Worm (Caenorhabditis elegans) whole organism, L4/young adult: ENCODE results near the gene srbc-36.

Experiments used
- W03F9.2 ChIP-seq: fragments of 150-350 bp; optimal IDR thresholded peaks from 2 replicates; lab custom pipeline; 2014; ENCODE audit warnings: missing biosample characterization, missing genetic modification characterization
- dao-5 ChIP-seq: sonication (generic microtip); optimal IDR thresholded peaks from 2 replicates; lab custom pipeline; 2016; ENCODE audit warnings: missing genotype, missing genetic modification characterization, moderate library complexity, missing compliant biosample characterization
- him-1 ChIP-seq: sonication (generic microtip); optimal IDR thresholded peaks from 2 replicates; lab custom pipeline; 2016; ENCODE audit warnings: missing genotype, missing genetic modification reagents, missing genetic modification characterization, missing compliant biosample characterization

The srbc-36 gene

DNA sequence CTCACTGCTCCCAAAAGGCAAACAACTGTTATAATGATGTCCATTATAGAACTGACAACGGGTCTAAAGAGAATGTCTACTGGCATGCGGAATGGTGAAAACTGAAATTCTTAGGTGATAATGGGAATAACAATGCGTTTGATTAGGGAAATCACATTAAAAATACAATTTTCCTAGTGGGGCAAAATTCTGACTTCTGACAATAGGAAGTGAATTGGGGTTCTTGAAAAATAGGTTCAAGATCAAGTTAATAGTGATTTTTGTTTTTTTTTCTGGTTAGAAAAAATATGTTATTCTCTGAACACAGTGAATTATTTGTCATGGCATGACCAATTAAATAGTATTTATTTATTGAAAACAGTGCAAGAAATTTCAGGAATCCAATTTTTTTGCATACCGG, 3.5 kb downstream of the srbc-36 start, which contains the start of gene srbc-32:
Gene srbc-32 (minus strand): TSS at position 101 of the 400 bp plus-strand sequence.
- TF ChIP-seq W03F9.2, result no peak
- no peak for TF ChIP-seq him-1 (tag; lab: Kevin White, UChicago)
- TF ChIP-seq dao-5 (tag; lab: Kevin White, UChicago), result no peak

DNA sequence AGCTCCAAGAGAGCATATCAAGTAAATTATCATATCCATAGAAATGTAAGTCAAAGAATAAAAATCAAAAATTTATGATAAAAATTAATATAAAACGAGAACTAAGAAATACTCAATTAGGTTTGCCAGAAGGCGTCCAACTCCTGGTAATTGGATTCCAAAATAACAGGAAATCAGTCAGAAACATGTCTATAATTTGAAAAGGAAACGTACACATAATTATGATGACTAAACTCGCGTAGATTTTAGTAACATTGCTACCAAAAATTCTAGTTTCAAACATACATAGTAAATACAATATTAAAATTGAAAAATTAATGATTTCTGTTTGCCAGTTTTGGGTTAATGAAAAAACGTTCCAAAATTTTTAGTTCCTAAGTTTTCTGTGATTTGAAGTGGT, 5.6 kb downstream of the srbc-36 start, which contains the start of gene srbc-33:
Gene srbc-33 (minus strand): TSS at position 101 of the 400 bp plus-strand sequence.
- no peak for TF ChIP-seq dao-5 (tag; lab: Kevin White, UChicago)
- no peak for TF ChIP-seq him-1 (tag; lab: Kevin White, UChicago)
- TF ChIP-seq W03F9.2, result no peak

DNA sequence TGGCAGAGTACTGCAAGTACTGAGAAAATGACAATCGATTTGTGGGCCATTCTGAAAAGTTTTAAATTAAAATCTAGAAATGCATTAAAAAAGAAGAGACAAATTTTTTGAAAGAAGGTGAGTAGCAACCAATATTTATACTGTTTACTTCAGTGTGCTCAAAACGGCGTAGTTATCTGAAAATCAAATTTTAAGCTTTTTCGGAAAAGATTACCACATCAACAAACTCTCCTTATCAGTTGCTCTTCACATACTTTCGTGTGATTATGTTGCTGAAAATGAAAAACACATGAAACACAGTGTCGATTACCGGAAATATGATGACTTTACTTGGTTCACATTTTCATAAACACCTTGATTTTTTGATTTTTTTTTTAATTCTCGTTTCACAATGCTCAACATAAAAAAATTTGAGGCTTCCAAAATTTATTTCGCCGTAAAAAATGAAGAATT, 7.8 kb downstream of the srbc-36 start, which contains the start of gene lys-7:
Gene lys-7 (minus strand): TSS at position 51 of the 453 bp plus-strand sequence.
- TF ChIP-seq W03F9.2 (no peak), him-1 (tag; lab: Kevin White, UChicago) (no peak), dao-5 (tag; lab: Kevin White, UChicago) (no peak)

DNA sequence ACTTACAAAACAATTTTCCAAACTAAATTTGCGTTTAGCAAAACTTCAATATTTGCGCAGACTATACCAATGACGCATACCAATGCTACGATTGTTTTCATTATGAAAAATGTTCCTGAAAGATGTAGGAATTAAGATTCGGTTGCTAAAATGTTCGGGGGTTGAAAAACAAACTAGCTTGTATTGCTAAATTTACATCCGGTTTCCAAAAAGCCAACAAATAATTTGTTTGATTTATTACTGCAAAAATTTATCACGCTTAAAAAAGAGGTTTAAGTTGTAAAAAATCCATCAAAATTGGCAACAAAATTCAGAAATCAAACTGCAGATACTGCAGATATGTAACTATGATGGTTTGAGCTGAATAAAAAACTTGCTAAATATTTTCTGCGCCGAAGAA, 10.0 kb downstream of the srbc-36 start, which contains the start of gene srbc-30:
Gene srbc-30 (minus strand): TSS at position 101 of the 400 bp plus-strand sequence.
- TF ChIP-seq dao-5 (tag; lab: Kevin White, UChicago) (no peak), him-1 (tag; lab: Kevin White, UChicago) (no peak)

DNA sequence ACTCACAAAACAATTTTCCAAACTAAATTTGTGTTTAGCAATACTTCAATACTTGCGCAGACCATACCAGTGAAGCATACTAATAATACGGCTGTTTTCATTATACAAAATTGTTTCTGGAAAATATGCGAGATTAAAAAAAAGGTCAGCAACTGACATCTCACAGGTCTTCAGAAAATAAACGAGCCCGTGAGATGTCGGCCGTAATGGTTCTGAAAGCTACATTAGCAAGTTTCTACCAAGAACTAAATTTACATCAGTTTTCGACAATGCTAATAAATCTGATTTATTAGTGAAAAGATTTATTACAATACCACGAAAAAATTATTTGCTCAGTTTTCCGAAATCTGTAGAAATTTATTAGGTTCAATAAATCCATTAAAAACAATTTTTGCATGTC, 12.8 kb downstream of the srbc-36 start, which contains the start of gene srbc-31:
Gene srbc-31 (minus strand): TSS at position 101 of the 400 bp plus-strand sequence.
- TF ChIP-seq W03F9.2 (no peak), him-1 (tag; lab: Kevin White, UChicago) (no peak), dao-5 (tag; lab: Kevin White, UChicago) (no peak)

DNA sequence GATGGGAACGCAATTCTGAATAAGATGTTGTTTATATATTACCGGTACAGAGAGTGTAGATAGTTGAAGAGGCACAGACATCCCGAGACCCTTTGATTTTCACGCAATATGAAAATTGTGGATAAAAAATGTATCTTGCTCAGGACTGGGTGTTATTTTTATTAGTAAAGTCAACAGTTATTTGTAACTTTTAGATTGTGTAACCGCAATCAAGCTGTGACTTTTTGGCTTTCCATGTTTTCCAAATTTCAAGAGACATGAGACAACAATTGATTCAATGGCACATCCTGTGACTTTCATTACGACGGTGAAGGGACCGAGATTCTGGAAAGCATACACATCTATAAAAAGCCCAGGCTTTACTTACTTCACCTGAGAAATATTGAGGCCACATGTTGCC, 14.1 kb downstream of the srbc-36 start:
- TF ChIP-seq dao-5 (tag; lab: Kevin White, UChicago), result no peak
- TF ChIP-seq him-1 (tag; lab: Kevin White, UChicago), result no peak
- no peak for TF ChIP-seq W03F9.2

DNA sequence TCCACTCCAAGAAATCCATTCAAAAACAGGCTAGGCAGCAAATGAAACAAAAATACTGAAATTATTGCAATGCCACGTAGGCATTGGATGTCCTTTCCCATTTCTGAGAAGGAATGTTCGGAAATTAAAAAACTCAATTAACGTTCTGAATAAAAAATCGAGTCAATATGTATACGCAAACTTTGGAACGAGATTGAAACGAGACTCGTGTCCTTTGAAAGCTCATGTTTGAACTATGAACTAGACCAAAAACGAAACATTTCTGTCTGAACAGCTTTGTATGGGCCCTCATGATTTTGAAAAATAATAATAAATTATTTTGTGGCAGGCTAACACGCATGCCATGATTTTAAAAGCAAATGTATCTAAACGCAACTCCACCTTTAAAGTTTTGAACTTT, 15.3 kb downstream of the srbc-36 start, which contains the start of gene oac-2:
Gene oac-2 (minus strand): TSS at position 101 of the 400 bp plus-strand sequence.
- TF ChIP-seq W03F9.2 (no peak), him-1 (tag; lab: Kevin White, UChicago) (no peak), dao-5 (tag; lab: Kevin White, UChicago) (no peak)

DNA sequence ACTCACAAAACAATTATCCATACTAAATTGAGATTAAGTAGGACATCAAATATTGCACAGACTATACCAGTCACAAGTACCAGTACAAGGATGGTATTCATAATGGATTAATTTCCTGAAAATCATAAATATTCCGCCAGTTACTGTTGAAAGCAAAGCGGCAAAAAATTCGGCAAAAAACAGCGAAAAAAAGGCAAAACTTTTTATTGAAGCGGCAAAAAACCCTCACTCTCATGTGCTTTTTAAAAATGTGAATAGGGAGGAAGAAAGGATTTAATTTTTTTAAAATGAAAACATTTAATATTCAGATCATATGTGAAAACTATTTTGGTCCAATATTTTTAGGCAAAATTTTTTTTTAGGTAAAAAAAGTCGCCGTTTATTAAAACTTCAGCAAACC, 19.6 kb downstream of the srbc-36 start, which contains the start of gene srbc-29:
Gene srbc-29 (minus strand): TSS at position 101 of the 400 bp plus-strand sequence.
- TF ChIP-seq him-1 (tag; lab: Kevin White, UChicago) (no peak), W03F9.2 (no peak), dao-5 (tag; lab: Kevin White, UChicago) (no peak)

DNA sequence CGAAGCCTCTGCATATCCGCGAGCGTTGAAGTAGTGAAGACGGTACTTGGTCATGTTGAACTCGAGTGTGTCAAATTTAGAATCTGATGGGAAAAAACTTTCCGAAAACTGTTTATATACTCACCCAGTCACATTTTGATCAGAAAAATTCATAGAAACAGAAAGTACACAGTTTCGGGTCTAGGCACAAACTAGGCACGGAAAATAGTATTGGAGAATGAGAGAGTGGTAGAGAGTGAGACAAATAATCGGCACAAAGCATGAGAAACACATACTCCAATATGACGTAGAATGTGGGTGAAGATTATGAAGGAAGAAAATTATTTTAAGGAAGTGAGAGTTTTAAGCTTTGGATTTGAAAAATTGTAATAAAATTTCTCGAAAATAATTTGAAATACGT, 21.9 kb downstream of the srbc-36 start, which contains the start of gene gst-33:
Gene gst-33 (minus strand): TSS at position 127 of the 400 bp plus-strand sequence.
- TF ChIP-seq him-1 (tag; lab: Kevin White, UChicago), result no peak
- TF ChIP-seq dao-5 (tag; lab: Kevin White, UChicago), result no peak
- no peak for TF ChIP-seq W03F9.2

DNA sequence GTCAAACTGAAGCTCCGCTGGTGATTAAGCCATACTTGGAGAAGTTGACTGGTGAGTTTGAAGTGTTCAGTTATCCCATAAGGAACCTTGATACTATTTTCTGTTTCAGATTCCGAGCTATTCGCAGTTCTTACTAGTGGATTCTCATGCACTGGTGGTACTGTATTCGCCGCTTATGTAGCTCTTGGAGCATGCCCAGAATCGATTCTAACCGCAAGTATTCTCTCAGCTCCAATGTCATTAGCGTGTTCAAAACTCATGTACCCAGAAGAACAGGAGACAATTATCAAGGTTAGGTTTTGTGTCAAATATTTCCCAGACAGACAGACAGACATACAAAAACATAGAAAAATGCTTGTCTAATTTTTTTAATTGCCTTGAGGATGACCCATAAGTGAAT, 25.4 kb downstream of the srbc-36 start:
- TF ChIP-seq dao-5 (tag; lab: Kevin White, UChicago), result no peak
- TF ChIP-seq W03F9.2, result no peak
- no peak for TF ChIP-seq him-1 (tag; lab: Kevin White, UChicago)

DNA sequence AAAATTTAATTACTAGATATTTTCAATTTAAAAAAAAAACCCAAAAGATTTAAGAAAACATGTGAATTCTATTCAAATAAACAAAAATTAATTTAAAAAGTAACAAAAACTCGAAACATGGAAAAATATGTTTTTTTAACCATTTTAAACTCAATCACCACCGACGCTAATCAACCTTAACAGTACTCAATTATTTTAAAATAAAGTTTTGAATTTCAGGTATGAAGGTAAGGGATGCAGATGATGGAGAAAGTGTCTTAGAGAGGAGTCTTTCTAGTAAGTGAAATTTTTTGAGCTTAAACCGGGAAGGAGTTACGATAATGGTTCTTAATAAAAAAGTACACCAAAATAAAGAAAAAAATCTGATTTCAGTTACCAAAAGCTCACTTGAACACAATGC, 26.8 kb downstream of the srbc-36 start, which contains the start of gene slc-28.1:
Gene slc-28.1 (plus strand): TSS at position 301 of the 400 bp plus-strand sequence.
- no peak for TF ChIP-seq him-1 (tag; lab: Kevin White, UChicago)
- TF ChIP-seq W03F9.2, result no peak
- TF ChIP-seq dao-5 (tag; lab: Kevin White, UChicago), result no peak

DNA sequence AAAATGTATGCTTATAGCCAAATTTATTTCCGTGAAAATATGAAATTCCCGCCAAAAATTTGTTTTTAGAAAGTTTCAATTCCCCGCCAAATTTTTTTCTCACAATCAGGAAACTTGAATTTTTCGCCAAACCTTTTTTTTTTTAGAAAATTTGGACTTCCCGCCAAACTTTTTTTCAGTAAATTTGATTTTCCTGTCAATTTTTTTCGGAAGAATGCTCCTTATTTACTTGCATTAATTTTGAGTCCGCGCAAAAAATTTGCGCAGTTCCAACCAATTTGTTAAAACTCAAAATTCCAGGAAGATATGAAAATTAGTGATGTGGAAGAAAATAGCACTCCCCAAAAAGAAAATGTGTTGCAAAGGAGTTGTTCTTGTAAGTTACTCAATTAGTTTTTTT, 30.4 kb downstream of the srbc-36 start, which contains the start of gene slc-28.2:
Gene slc-28.2 (plus strand): TSS at position 301 of the 400 bp plus-strand sequence.
- TF ChIP-seq dao-5 (tag; lab: Kevin White, UChicago) (no peak), W03F9.2 (no peak), him-1 (tag; lab: Kevin White, UChicago) (no peak)

DNA sequence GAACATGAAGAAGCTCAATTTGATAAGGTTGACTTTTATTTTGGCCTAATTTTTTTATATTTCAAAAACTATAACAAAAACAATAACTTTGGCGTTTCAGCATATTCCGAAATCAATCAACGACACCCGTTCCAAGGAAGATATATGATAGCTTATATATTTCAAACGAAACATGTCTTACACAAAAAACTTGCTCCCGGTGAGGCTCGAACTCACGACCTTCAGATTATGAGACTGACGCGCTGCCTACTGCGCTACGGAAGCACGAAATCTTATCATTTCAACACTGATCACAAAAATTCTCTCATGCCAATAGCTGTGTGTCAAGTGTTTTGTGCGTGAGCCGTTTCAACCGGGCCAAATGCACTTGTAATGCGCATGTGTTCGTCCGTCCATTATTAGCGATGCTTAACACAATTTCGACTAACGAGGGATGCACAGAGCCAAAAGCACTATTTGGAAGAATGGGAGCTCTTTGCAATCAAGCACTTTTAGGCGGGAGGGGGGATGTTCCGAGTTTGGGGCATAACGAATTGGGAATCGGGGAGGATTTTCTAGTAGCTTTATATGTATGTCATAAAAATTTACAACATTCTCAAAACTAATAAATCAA, 35.1 kb downstream of the srbc-36 start:
- no peak for TF ChIP-seq dao-5 (tag; lab: Kevin White, UChicago)
- no peak for TF ChIP-seq him-1 (tag; lab: Kevin White, UChicago)
- TF ChIP-seq W03F9.2, result no peak

DNA sequence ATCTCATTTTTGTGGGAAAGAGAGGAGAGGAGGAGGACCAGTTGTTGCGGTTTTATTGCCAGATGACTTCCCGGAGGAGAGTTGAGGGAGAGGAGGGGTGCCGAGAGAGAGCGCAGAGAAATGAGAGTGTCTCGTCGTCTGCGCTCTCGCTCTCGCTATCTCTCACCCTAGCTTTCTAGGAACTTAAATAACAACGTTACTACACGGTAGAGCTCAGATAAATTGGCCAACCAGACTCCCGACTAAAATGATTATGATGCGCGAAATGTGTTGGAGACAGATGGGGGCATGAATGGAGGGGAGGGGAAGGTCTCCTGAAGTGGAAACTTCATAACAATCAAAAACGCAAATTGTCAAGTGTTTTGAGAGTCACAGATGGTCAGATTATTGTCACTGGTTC, 35.7 kb downstream of the srbc-36 start:
- TF ChIP-seq dao-5 (tag; lab: Kevin White, UChicago) (no peak), him-1 (tag; lab: Kevin White, UChicago) (no peak), W03F9.2 (no peak)
